Worm (Caenorhabditis elegans) whole organism, L3 larva: ENCODE measurements around the gene thoc-7.

ENCODE experiments used
- R02D3.7 ChIP-seq: fragments of 150-350 bp; optimal IDR thresholded peaks from 2 replicates; lab custom pipeline; 2014; ENCODE audit warnings: missing biosample characterization, missing genetic modification characterization
- ZK546.5 ChIP-seq: sonication (generic microtip); optimal IDR thresholded peaks from 2 replicates; lab custom pipeline; 2017; ENCODE audit warnings: missing biosample characterization, missing genetic modification characterization
- aly-2 ChIP-seq: fragments of 150-350 bp; optimal IDR thresholded peaks from 2 replicates; lab custom pipeline; 2014; ENCODE audit warnings: missing biosample characterization, missing genetic modification characterization
- ama-1 ChIP-seq: fragments of 150-350 bp; optimal IDR thresholded peaks from 2 replicates; lab custom pipeline; 2018
- ceh-16 ChIP-seq: sonication (generic microtip); optimal IDR thresholded peaks from 2 replicates; lab custom pipeline; 2017; ENCODE audit warnings: missing biosample characterization, missing genetic modification characterization
- ceh-28 ChIP-seq: fragments of 150-350 bp; optimal IDR thresholded peaks from 2 replicates; lab custom pipeline; 2014; ENCODE audit warnings: missing biosample characterization, missing genetic modification reagents, missing genetic modification characterization
- ceh-9 ChIP-seq: sonication (generic microtip); optimal IDR thresholded peaks from 2 replicates; lab custom pipeline; 2018; ENCODE audit warnings: missing biosample characterization, missing genetic modification characterization
- egl-5 ChIP-seq: fragments of 150-350 bp; optimal IDR thresholded peaks from 2 replicates; lab custom pipeline; 2017; ENCODE audit warnings: missing biosample characterization, missing genetic modification reagents, missing genetic modification characterization, inconsistent platforms
- elt-1 ChIP-seq: fragments of 150-350 bp; optimal IDR thresholded peaks from 2 replicates; lab custom pipeline; 2014; ENCODE audit warnings: missing biosample characterization, missing genetic modification characterization
- elt-2 ChIP-seq: sonication (generic microtip); optimal IDR thresholded peaks from 2 replicates; lab custom pipeline; 2016; ENCODE audit warnings: missing genetic modification reagents, mild to moderate bottlenecking, missing genetic modification characterization, missing compliant biosample characterization
- eor-1 ChIP-seq, 2 experiments: fragments of 150-350 bp; optimal IDR thresholded peaks; 2 replicates each; lab custom pipeline; 2014 to 2018; ENCODE audit warnings: missing biosample characterization in 2 of 2, missing genetic modification characterization in 2 of 2
- fkh-10 ChIP-seq: sonication (generic microtip); optimal IDR thresholded peaks from 2 replicates; lab custom pipeline; 2017; ENCODE audit warnings: missing biosample characterization, missing genetic modification reagents, missing genetic modification characterization
- fkh-2 ChIP-seq: fragments of 150-350 bp; optimal IDR thresholded peaks from 2 replicates; lab custom pipeline; 2014; ENCODE audit warnings: missing biosample characterization, missing genetic modification reagents, missing genetic modification characterization
- fos-1 ChIP-seq: fragments of 150-350 bp; optimal IDR thresholded peaks from 2 replicates; lab custom pipeline; 2014; ENCODE audit warnings: missing biosample characterization, missing genetic modification characterization
- hmg-11 ChIP-seq: sonication (generic microtip); optimal IDR thresholded peaks from 2 replicates; lab custom pipeline; 2016; ENCODE audit warnings: missing genetic modification characterization, missing compliant biosample characterization
- jun-1 ChIP-seq: fragments of 150-350 bp; optimal IDR thresholded peaks from 2 replicates; lab custom pipeline; 2014; ENCODE audit warnings: missing biosample characterization, missing genetic modification reagents, missing genetic modification characterization
- lin-15B ChIP-seq: fragments of 150-350 bp; optimal IDR thresholded peaks from 2 replicates; lab custom pipeline; 2014; ENCODE audit warnings: missing biosample characterization, missing genetic modification characterization
- lin-39 ChIP-seq: fragments of 150-350 bp; optimal IDR thresholded peaks from 2 replicates; lab custom pipeline; 2018; ENCODE audit warnings: missing biosample characterization, missing genetic modification reagents, missing genetic modification characterization
- lsy-12 ChIP-seq: sonication (generic microtip); optimal IDR thresholded peaks from 2 replicates; lab custom pipeline; 2016; ENCODE audit warnings: mild to moderate bottlenecking, missing genetic modification characterization, missing compliant biosample characterization
- mdl-1 ChIP-seq: fragments of 150-350 bp; optimal IDR thresholded peaks from 2 replicates; lab custom pipeline; 2014; ENCODE audit warnings: missing biosample characterization, missing genetic modification characterization
- mml-1 ChIP-seq: fragments of 150-350 bp; sonication (generic microtip); optimal IDR thresholded peaks from 3 replicates; lab custom pipeline; 2014; ENCODE audit warnings: missing biosample characterization, missing genetic modification characterization
- nfya-1 ChIP-seq: sonication (generic microtip); optimal IDR thresholded peaks from 2 replicates; lab custom pipeline; 2017; ENCODE audit warnings: missing genetic modification characterization, mild to moderate bottlenecking, missing compliant biosample characterization, antibody characterized with exemption, moderate library complexity; ENCODE audit not compliant: insufficient read depth
- nhr-11 ChIP-seq: fragments of 150-350 bp; optimal IDR thresholded peaks from 2 replicates; lab custom pipeline; 2014; ENCODE audit warnings: missing biosample characterization, missing genetic modification characterization
- nhr-12 ChIP-seq: fragments of 150-350 bp; optimal IDR thresholded peaks from 2 replicates; lab custom pipeline; 2014; ENCODE audit warnings: missing biosample characterization, missing genetic modification characterization
- nhr-23 ChIP-seq: fragments of 150-350 bp; optimal IDR thresholded peaks from 2 replicates; lab custom pipeline; 2014; ENCODE audit warnings: missing biosample characterization, missing genetic modification reagents, missing genetic modification characterization
- nhr-237 ChIP-seq: fragments of 150-350 bp; optimal IDR thresholded peaks from 2 replicates; lab custom pipeline; 2014; ENCODE audit warnings: missing biosample characterization, missing genetic modification characterization
- nhr-25 ChIP-seq: sonication (generic microtip); optimal IDR thresholded peaks from 2 replicates; lab custom pipeline; 2017; ENCODE audit warnings: missing biosample characterization, missing genetic modification characterization
- nhr-28 ChIP-seq: fragments of 150-350 bp; optimal IDR thresholded peaks from 2 replicates; lab custom pipeline; 2014; ENCODE audit warnings: missing biosample characterization, missing genetic modification characterization
- nhr-43 ChIP-seq: sonication (generic microtip); optimal IDR thresholded peaks from 2 replicates; lab custom pipeline; 2016; ENCODE audit warnings: mild to moderate bottlenecking, missing genetic modification characterization, missing compliant biosample characterization; ENCODE audit not compliant: poor library complexity, severe bottlenecking
- nhr-67 ChIP-seq: fragments of 150-350 bp; optimal IDR thresholded peaks from 2 replicates; lab custom pipeline; 2014; ENCODE audit warnings: missing biosample characterization, missing genetic modification characterization
- nhr-76 ChIP-seq: fragments of 150-350 bp; sonication (generic microtip); optimal IDR thresholded peaks from 5 replicates; lab custom pipeline; 2014; ENCODE audit warnings: missing biosample characterization, missing genetic modification characterization
- pha-4 ChIP-seq: fragments of 150-350 bp; optimal IDR thresholded peaks from 2 replicates; lab custom pipeline; 2014; ENCODE audit warnings: missing biosample characterization, missing genetic modification reagents, missing genetic modification characterization
- sea-2 ChIP-seq: fragments of 150-350 bp; sonication (generic microtip); optimal IDR thresholded peaks from 4 replicates; lab custom pipeline; 2014; ENCODE audit warnings: missing biosample characterization, missing genetic modification reagents, missing genetic modification characterization
- skn-1 ChIP-seq: fragments of 150-350 bp; optimal IDR thresholded peaks from 2 replicates; lab custom pipeline; 2014; ENCODE audit warnings: missing biosample characterization, missing genetic modification characterization
- snpc-4 ChIP-seq: fragments of 150-350 bp; optimal IDR thresholded peaks from 2 replicates; lab custom pipeline; 2014; ENCODE audit warnings: missing biosample characterization, missing genetic modification characterization
- tbx-2 ChIP-seq: sonication (generic microtip); optimal IDR thresholded peaks from 2 replicates; lab custom pipeline; 2016; ENCODE audit warnings: mild to moderate bottlenecking, missing genetic modification characterization, missing compliant biosample characterization
- unc-39 ChIP-seq: sonication (generic microtip); optimal IDR thresholded peaks from 4 replicates; lab custom pipeline; 2017; ENCODE audit warnings: missing biosample characterization, missing genetic modification characterization
- unc-62 ChIP-seq: fragments of 150-350 bp; sonication (generic microtip); optimal IDR thresholded peaks from 4 replicates; lab custom pipeline; 2014; ENCODE audit warnings: missing biosample characterization, missing genetic modification reagents, missing genetic modification characterization
- ztf-11 ChIP-seq: fragments of 150-350 bp; optimal IDR thresholded peaks from 2 replicates; lab custom pipeline; 2014; ENCODE audit warnings: missing biosample characterization, missing genetic modification characterization
- ztf-4 ChIP-seq: fragments of 150-350 bp; optimal IDR thresholded peaks from 2 replicates; lab custom pipeline; 2014; ENCODE audit warnings: missing biosample characterization, missing genetic modification characterization

Gene thoc-7

ce11 chrIV:13887408-13888163 lies 5.1 kb downstream of the thoc-7 start, which contains the start of gene lin-66 (continued):
- TF ChIP-seq nhr-11, result peak; percentile 62
- no peak for TF ChIP-seq nhr-28 (tag; lab: Kevin White, UChicago)
- peak; percentile 75 for TF ChIP-seq nhr-43 (tag; lab: Kevin White, UChicago)
- no peak for TF ChIP-seq nhr-76
- peak; percentile 90 for TF ChIP-seq jun-1 (tag; lab: Kevin White, UChicago)
- peak; percentile 86 for TF ChIP-seq elt-2 (tag; lab: Kevin White, UChicago)
- TF ChIP-seq egl-5 (tag; lab: Kevin White, UChicago), result peak; percentile 37
- no peak for TF ChIP-seq elt-1
- peak; percentile 69 for TF ChIP-seq lin-15B
- TF ChIP-seq nhr-67 (tag; lab: Kevin White, UChicago), result no peak
- no peak for TF ChIP-seq nhr-237 (tag; lab: Kevin White, UChicago)
- no peak for TF ChIP-seq nhr-12
- peak; percentile 66 for TF ChIP-seq tbx-2 (tag; lab: Kevin White, UChicago)
- peak; percentile 43 for TF ChIP-seq fkh-2 (tag; lab: Kevin White, UChicago)
- TF ChIP-seq skn-1, result no peak
- TF ChIP-seq ceh-9, result no peak
- no peak for TF ChIP-seq ztf-11 (tag; lab: Kevin White, UChicago)
- peak; percentile 75 for TF ChIP-seq ceh-28 (tag; lab: Kevin White, UChicago)
- no peak for TF ChIP-seq ceh-16

DNA sequence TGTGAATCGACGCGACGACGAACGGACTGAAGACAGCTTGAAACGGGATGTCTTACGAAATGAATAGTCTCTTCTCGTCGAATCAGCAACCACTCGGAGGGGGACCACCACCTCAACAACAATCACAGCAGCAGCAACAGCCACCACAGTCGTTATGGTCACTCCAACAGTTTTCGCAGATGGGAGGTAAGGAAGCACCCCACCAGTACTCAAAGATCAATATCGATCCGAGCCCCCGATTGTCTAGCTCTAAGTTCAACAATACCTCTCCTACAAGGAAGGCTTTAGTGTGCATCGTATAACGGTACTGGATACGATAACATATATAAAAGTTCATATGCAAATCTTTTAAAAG lies 5.6 kb downstream of the thoc-7 start:
- TF ChIP-seq unc-62 (GFP tag; lab: Kevin White, UChicago) (no peak), aly-2 (tag; lab: Kevin White, UChicago) (no peak), mml-1 (no peak), eor-1 (tag; optimal IDR thresholded peaks at IDR 0.05; lab: Kevin White, UChicago) (no peak), ceh-16 (no peak), mdl-1 (tag; lab: Kevin White, UChicago) (no peak), fos-1 (tag; lab: Kevin White, UChicago) (no peak)

- TF ChIP-seq lsy-12 (tag; lab: Kevin White, UChicago) (peak; percentile 33), lin-15B (peak; percentile 11), ama-1 (peak; percentile 28), pha-4 (tag; lab: Kevin White, UChicago) (peak; percentile 12), skn-1 (no peak), snpc-4 (tag; lab: Kevin White, UChicago) (peak; percentile 96), fkh-2 (tag; lab: Kevin White, UChicago) (no peak), fos-1 (tag; lab: Kevin White, UChicago) (no peak)
- TF ChIP-seq, all 47 proteins: peak for 5
Observed at ce11 chrIV:13893103-13893502, 10.6 kb downstream of the thoc-7 start.

ce11 chrIV:13902774-13903173 lies 20.2 kb downstream of the thoc-7 start, which contains the start of gene Y37A1A.3:
Gene Y37A1A.3, minus strand, starts transcription at chrIV:13902874.
- TF ChIP-seq ZK546.5 (tag; lab: Kevin White, UChicago), result no peak
- TF ChIP-seq egl-5 (tag; lab: Kevin White, UChicago), result peak; percentile 86
- no peak for TF ChIP-seq hmg-11 (tag; lab: Kevin White, UChicago)

ce11 chrIV:13906369-13906768 lies 23.8 kb downstream of the thoc-7 start:
- no peak for TF ChIP-seq sea-2 (GFP tag; lab: Kevin White, UChicago)
- no peak for TF ChIP-seq fkh-2 (tag; lab: Kevin White, UChicago)
- TF ChIP-seq ama-1, result no peak
- TF ChIP-seq, all 47 proteins: peak for 0

DNA sequence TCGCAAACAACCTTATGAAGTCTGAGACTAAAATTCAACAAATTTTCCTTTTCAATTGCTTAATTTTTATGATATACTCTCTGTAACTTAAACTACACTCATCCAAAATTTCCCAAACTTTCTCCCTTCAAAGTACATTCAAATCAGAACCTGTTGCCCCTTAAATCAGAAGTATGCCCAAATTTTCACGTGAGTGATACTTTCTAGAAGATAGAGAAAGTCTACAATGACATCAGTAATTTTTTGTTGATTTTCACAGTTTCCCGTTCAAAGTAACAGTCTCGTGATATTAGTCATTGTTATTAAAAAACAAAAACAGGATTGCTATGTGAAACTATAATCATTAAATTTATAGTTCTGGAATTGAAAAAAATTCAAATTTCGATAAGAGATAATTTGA lies 28.4 kb downstream of the thoc-7 start:
- TF ChIP-seq nhr-43 (tag; lab: Kevin White, UChicago) (peak; percentile 54), mml-1 (no peak), unc-62 (GFP tag; lab: Kevin White, UChicago) (no peak), elt-2 (tag; lab: Kevin White, UChicago) (no peak), nhr-23 (peak; percentile 47), nfya-1 (tag; lab: Kevin White, UChicago) (peak; percentile 15), fkh-10 (GFP tag; lab: Kevin White, UChicago) (no peak), lin-39 (no peak), nhr-28 (tag; lab: Kevin White, UChicago) (no peak), R02D3.7 (tag; lab: Kevin White, UChicago) (no peak), nhr-25 (tag; lab: Kevin White, UChicago) (peak; percentile 37), ztf-4 (no peak), unc-39 (no peak), mdl-1 (tag; lab: Kevin White, UChicago) (no peak)
